Fruit fly (Drosophila melanogaster): ENCODE results near the gene CG4558.

Gene CG4558

DNA sequence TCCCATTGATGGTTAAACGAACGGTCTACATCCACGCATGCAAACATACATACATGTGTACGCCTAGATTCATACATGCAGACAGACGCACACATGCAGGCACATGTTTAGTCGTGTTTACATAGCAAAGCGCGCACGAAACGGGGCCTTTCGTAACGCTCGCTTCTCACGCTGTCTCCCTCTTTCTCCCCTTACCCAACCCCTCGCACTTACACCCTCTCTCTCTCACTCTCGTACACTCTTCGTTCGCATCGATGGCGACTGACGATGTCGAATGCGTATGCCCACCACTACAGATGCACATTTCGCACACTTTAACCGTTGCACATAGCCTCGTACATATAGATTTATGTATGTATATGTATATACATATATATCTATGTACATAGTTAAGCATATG lies 16.5 kb downstream of the CG4558 start:
- TF ChIP-seq CG8478 (optimal IDR thresholded peaks at IDR 0.05) = no peak
- TF ChIP-seq CTCF (optimal IDR thresholded peaks at IDR 0.05) = no peak

- no peak for TF ChIP-seq CTCF (optimal IDR thresholded peaks at IDR 0.05)
- TF ChIP-seq CG8478 (optimal IDR thresholded peaks at IDR 0.05) = no peak
These were observed 17.2 kb downstream of the CG4558 start for dm6 chrX:6866764-6867163.

DNA sequence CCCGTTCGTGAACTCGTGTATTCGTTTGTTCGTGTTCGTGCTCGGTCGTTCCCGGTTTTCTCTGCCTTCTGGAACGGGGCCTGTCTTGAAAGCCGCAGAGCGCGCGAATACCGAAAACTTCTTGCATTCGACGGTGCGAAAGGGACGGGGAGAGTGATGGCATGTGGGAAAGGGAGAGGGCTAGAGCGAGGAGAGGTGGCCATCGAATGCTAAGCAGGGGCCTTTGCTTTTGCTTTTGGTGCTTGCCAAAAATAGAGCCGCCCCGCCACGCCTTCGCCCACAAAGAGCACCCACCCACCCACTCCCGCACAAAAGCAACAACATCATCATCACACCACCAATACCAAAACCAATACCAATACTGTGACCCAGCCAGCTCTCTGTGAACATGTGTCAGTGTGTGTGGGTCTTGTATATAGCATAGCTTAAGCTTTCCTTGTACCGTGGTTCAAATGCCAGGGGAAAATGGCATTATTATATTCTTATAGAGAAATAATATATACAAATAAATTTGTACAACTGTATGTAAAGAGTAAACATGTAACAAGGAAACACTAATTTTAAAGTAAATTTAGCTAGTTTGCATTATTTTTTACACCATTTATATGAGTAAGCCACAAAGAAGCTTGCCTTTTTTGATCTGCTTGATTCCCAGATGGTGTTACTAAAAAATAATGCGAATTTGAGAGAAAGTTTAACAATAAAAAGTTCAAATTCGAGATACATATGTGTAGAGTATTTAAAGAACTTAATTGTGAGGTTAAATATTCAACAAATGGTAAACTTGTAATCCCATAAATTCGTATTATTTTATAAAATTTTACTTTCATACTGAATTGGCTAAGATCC lies 17.8 kb downstream of the CG4558 start, which contains the start of gene CG14434:
CG14434 (minus strand) TSS at position 20 of the 849 bp plus-strand sequence.
- TF ChIP-seq CTCF (optimal IDR thresholded peaks at IDR 0.05) (no peak), CG8478 (optimal IDR thresholded peaks at IDR 0.05) (no peak)

DNA sequence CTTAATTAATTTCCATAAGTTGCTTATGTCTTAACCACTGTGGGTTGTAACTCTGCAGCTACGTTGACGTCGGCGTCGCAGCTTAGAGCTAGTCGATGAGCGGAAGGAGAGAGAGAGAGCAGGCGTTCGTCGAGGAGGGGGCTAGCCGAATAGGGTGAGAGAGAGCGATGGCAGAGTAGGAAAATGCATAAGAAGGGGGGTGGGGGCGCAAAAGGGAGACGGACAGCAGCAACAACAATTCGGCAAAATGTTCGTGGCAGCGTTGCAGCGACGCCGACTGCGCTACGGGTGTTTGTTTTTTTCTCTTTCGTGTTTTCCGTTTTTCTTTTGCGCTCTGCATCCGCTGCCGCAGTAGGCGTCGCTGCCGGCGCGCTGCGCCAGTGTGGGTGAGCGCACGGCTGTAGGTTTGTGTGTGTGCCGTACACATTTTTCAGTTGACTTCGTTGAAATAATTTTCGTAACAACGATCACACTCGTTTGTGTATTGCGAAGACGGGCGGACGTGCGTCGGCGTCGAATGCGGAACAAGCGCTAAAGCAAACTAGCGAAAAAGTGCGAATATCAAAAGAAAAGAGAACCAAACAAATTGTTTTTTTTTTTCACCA lies 18.6 kb downstream of the CG4558 start:
- no peak for TF ChIP-seq CG8478 (optimal IDR thresholded peaks at IDR 0.05)
- no peak for TF ChIP-seq CTCF (optimal IDR thresholded peaks at IDR 0.05)

DNA sequence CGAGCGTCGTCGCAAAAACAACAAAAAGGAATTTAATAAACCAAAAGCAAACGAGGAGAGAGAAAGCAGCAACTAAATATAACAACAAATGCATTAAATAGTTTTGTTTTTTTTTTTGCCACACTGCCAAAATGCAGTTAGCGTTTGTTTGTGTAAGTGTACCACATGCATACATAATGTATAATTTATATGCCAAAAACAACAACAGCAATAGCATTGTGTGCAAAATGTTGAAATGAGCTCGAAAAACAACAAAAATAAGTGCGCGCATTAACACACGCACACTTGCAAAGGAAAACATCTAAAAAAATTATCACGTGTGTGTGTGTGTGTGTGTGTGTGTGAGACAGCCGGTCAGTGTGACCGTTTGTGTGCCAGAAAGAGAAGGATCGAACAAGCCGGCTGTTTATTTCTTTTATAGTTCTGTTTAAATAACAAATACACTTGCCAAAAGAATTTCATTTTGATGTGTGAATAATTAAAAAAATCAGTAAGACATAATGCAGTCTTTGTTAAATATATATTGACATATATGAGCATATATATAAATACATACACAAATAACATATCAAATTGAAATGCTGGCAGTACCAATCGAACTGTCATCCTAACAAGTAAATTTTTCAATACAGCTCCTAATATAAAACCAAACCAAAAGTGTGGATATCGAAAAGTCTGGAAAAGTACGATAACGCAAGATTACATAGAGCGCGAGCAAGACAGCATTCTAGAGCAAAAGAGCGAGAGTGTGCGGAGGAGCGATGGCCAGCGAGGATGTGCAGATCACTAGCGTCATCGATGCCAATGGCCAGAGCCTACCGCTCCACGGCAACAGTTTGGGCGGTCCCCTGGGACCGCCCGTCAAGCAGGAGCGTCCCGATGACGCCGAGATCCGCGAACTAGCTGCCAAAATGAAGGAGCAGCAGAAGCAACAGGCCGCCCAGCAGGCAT lies 19.3 kb downstream of the CG4558 start:
- TF ChIP-seq CTCF (optimal IDR thresholded peaks at IDR 0.05) = no peak
- TF ChIP-seq CG8478 (optimal IDR thresholded peaks at IDR 0.05) = no peak

DNA sequence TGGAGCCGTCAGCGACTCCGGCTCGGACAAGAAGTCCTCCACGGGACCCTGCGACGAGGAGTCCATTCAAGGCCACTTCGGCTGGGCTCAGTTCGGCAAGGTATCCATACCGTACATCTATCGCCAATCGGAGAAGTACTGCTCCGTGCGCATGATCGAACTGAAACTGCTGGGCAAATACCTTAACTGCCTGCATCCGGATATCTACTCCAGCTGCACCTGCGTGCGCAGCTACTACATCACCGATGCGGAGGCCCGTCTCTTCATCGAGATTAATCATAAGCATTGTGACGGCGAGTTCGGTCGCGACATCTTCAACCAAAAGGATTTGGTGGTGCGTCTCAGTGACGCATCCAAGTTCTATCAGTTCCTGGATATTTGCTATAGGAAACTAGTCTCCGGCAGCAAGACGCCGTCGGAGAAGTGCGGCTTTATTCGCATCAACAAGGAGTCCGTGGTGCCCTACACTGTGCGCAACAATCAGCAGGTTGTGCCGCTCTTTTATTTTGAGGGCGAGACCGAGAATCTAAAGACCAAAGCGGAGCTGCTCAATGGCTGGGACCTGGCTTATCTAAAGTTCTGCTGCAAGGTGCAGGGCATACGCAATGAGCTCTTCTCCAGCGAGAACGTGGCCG lies 20.3 kb downstream of the CG4558 start:
- TF ChIP-seq CG8478 (optimal IDR thresholded peaks at IDR 0.05) = no peak
- TF ChIP-seq CTCF (optimal IDR thresholded peaks at IDR 0.05) = no peak

dm6 chrX:6871746-6872145 lies 22.2 kb downstream of the CG4558 start:
- TF ChIP-seq CTCF (optimal IDR thresholded peaks at IDR 0.05) = no peak

DNA sequence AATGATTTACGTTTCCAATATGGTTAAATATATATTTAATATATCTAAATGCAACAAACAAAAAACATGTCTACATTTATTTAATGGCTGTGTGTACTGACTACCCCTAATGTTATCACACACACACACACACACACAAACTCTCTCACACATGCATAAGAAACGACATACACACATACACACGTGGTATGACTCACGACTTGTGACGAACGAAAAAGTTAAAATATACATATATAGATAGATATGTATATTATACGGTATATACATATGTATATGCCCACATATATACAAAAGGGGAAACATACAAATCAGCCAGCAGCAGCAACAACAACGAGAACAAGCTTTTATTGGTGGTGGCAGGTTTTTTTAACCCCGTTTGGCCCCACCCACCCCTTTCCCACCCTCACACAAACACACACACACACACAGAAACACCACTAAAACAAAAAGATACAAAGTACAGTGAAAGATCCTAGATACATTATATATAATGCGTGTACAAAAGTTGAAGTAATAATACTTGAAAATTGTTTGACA lies 25.4 kb downstream of the CG4558 start:
- TF ChIP-seq CTCF (optimal IDR thresholded peaks at IDR 0.05) (no peak), CG8478 (optimal IDR thresholded peaks at IDR 0.05) (no peak)

DNA sequence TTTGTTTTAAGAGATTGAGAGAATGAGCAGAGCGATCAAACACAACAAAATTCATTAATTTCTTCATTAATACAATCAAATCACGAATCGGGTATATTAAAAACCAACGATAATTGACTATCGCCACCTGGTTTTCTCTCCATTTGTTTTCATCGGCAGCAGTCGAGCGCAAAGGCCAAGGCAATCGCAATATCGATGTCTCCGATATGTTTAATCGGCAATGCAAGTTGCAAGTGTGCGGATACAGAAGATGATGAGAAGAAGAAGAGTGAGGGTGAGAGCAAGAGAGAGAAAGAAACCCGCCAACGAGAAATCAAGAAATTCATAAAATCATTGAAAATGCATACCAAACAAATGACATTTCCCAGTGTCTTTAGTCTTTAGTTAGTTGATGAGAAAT lies 26.2 kb downstream of the CG4558 start:
- TF ChIP-seq CG8478 (optimal IDR thresholded peaks at IDR 0.05) (no peak), CTCF (optimal IDR thresholded peaks at IDR 0.05) (no peak)

dm6 chrX:6876343-6876742 lies 26.8 kb downstream of the CG4558 start:
- TF ChIP-seq CTCF (optimal IDR thresholded peaks at IDR 0.05) = no peak
- TF ChIP-seq CG8478 (optimal IDR thresholded peaks at IDR 0.05) = no peak

DNA sequence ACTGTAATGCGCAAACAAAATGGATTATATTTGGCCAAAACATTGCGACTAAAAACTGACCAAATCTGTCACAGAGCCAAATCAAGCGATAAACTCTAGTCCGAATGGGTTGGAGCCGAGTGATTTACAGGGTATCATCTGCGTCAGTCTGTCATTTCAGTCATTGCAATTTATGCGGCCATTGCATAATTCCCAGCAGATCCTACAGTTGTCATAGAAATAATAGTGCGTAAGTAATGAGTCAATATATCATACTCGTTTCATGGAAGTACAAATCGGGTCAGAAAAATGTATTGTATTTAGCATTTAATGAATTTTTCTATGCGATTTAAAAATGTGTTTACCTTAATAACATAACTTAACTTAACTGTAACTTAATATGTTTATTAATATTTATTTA lies 48.6 kb downstream of the CG4558 start:
- TF ChIP-seq CTCF (optimal IDR thresholded peaks at IDR 0.05) (no peak), CG8478 (optimal IDR thresholded peaks at IDR 0.05) (no peak)
